Worm (Caenorhabditis elegans): ENCODE measurements around the gene htz-1.

Gene htz-1

ce11 chrIV:4434441-4435084 is 11.5 kb upstream of the htz-1 start, which contains the start of the genes R08C7.8 and R08C7.4:
Gene R08C7.8 (minus strand): TSS chrIV:4434541.
Gene R08C7.4 (plus strand): TSS chrIV:4435034.
- TF ChIP-seq zim-3 (tag; optimal IDR thresholded peaks at IDR 0.05) = no peak

DNA sequence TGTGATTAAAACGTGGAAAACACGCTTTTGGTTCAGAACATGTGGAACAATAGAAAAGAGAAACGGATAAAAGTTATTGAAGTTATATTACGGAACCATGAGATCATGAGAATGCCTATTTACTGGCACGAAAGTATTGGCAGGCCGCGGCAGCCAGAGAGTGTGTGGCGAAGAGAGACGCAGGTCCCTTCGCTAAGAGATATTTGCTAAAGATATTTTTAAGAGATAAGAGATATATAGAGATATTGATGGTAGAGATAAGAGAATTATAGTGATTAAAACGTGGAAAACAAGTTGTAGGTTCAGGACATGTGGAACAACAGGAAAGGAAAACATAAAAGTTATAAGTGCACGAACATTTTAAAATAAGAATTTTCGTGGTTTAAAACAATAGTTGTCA is 8.2 kb upstream of the htz-1 start:
- no peak for TF ChIP-seq dox-1 (GFP tag; IDR thresholded peaks at IDR 0.05)
- no peak for TF ChIP-seq ceh-91 (GFP tag; IDR thresholded peaks at IDR 0.05)
- no peak for TF ChIP-seq ceh-100 (GFP tag; IDR thresholded peaks at IDR 0.05)
- TF ChIP-seq nhr-120 (GFP tag; IDR thresholded peaks at IDR 0.05) = no peak
- TF ChIP-seq ceh-27 (GFP tag; optimal IDR thresholded peaks at IDR 0.05) = no peak
- no peak for TF ChIP-seq mel-28 (tag; optimal IDR thresholded peaks at IDR 0.05; ENCODE audit: borderline replicate concordance)
- TF ChIP-seq athp-1 (tag; optimal IDR thresholded peaks at IDR 0.05) = no peak

DNA sequence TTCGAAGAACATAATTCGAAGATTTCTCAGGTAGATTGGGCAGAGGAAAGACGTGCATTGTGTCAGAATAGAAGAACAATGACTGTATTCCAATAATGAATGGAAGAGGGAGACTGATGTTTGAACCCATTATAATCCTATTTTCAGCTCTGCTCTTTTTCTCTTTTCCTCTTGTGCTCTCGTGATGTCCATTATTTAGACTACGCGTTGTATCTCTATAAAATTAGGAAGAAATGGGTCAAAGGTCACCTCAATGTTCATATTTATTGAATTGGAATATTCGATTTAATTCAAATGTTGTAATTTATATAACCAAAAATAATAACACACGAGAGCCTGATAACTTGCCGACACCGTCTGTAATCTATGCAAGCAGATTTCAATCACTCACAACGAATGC is 6.8 kb upstream of the htz-1 start, which contains the start of gene fbxb-74:
TSS of gene fbxb-74 (minus strand) at position 101 of the 400 bp plus-strand sequence.
- no peak for TF ChIP-seq ceh-79 (tag; optimal IDR thresholded peaks at IDR 0.05)
- TF ChIP-seq ztf-6 (GFP tag; IDR thresholded peaks at IDR 0.05) = no peak
- TF ChIP-seq let-526 (GFP tag; IDR thresholded peaks at IDR 0.05) = no peak
- no peak for TF ChIP-seq F39B2.1 (GFP tag; IDR thresholded peaks at IDR 0.05)
- TF ChIP-seq F22D6.2 (tag; optimal IDR thresholded peaks at IDR 0.05) = no peak
- TF ChIP-seq efl-1 (GFP tag; optimal IDR thresholded peaks at IDR 0.05) = no peak
- no peak for TF ChIP-seq F49E8.2 (tag; optimal IDR thresholded peaks at IDR 0.05; ENCODE audit: insufficient read depth)
- TF ChIP-seq sdz-38 (tag; optimal IDR thresholded peaks at IDR 0.05) = no peak
- no peak for TF ChIP-seq dpl-1 (GFP tag; optimal IDR thresholded peaks at IDR 0.05)
- no peak for TF ChIP-seq F33H1.4 (GFP tag; IDR thresholded peaks at IDR 0.05)
- TF ChIP-seq lin-54 (GFP tag; optimal IDR thresholded peaks at IDR 0.05) = no peak
- no peak for TF ChIP-seq ceh-27 (GFP tag; optimal IDR thresholded peaks at IDR 0.05)
- TF ChIP-seq C17E4.6 (GFP tag; IDR thresholded peaks at IDR 0.05) = no peak
- no peak for TF ChIP-seq hlh-12 (tag; optimal IDR thresholded peaks at IDR 0.05)
- no peak for TF ChIP-seq F23B12.7 (tag; optimal IDR thresholded peaks at IDR 0.05; ENCODE audit: insufficient read depth)
- no peak for TF ChIP-seq T26A5.8 (tag; optimal IDR thresholded peaks at IDR 0.05)

DNA sequence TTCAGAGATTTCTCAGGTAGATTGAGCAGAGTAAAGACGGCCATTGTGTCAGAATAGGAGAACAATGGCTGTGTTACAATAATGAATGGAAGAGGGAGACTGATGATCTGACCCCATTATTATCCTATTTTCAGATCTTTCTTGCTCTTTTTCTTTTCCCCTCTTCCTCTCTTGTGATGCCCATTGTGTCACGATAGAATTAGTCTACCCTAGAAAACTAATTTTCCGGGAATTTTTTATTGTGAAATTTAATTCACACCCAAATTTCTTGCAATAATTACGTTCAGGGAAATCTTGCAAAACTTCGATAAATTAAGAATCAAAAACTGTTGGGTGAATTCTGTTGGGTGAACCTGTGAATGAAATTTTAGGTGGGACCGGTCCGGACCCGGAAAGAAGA is 4.9 kb upstream of the htz-1 start, which contains the start of gene fbxb-75:
TSS of gene fbxb-75 (minus strand) at position 101 of the 400 bp plus-strand sequence.
- no peak for TF ChIP-seq ceh-79 (tag; optimal IDR thresholded peaks at IDR 0.05)

DNA sequence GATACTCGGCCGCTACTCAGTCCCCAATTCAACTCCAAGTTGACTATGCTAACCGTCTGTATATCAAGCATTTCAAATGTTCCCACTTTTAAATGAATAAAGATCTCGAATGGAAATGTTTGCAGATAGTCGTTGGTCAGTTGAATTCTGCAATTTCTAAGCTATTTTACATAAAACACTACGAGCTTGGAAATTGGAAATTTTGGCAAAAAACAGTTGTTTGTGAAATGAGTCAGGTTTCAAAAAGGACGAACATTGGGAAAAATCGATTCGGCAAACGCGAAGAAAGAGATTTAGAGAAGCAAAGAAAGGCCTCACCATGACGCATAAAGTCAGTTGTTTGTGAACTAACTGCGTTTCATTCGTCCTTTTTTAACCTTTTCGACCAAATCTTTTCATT is 868 bp downstream of the htz-1 start:
- no peak for TF ChIP-seq bed-1 (GFP tag; IDR thresholded peaks at IDR 0.05)
- no peak for TF ChIP-seq hlh-26 (GFP tag; conservative IDR thresholded peaks at IDR 0.05)
- no peak for TF ChIP-seq F52B5.7 (tag; optimal IDR thresholded peaks at IDR 0.05)
- TF ChIP-seq cebp-2 (GFP tag; IDR thresholded peaks at IDR 0.05) = no peak
- TF ChIP-seq F23B12.7 (tag; optimal IDR thresholded peaks at IDR 0.05; ENCODE audit: insufficient read depth) = no peak
- TF ChIP-seq nhr-179 (tag; optimal IDR thresholded peaks at IDR 0.05) = no peak
- TF ChIP-seq bed-2 (GFP tag; IDR thresholded peaks at IDR 0.05) = no peak
- no peak for TF ChIP-seq lin-35 (GFP tag; optimal IDR thresholded peaks at IDR 0.05)
- TF ChIP-seq ztf-3 (GFP tag; optimal IDR thresholded peaks at IDR 0.05) = no peak
- peak; percentile 12 for TF ChIP-seq lsl-1 (GFP tag; optimal IDR thresholded peaks at IDR 0.05)
- peak; percentile 66 for TF ChIP-seq hsf-1 (GFP tag; IDR thresholded peaks at IDR 0.05)
- TF ChIP-seq atf-7 (tag; optimal IDR thresholded peaks at IDR 0.05) = no peak
- no peak for TF ChIP-seq pha-4 (tag; optimal IDR thresholded peaks at IDR 0.05)
- TF ChIP-seq ztf-18 (tag; optimal IDR thresholded peaks at IDR 0.05) = no peak
- TF ChIP-seq tlf-1 (GFP tag; optimal IDR thresholded peaks at IDR 0.05) = no peak
- peak; percentile 63; the same call in 1 of the 2 replicates for TF ChIP-seq pbrm-1 (GFP tag; IDR thresholded peaks at IDR 0.05)
- TF ChIP-seq hrde-1 (tag; optimal IDR thresholded peaks at IDR 0.05; ENCODE audit: borderline replicate concordance) = peak; percentile 13
- no peak for TF ChIP-seq madf-8 (GFP tag; conservative IDR thresholded peaks at IDR 0.05)
- no peak for TF ChIP-seq F22D6.2 (tag; optimal IDR thresholded peaks at IDR 0.05)
- no peak for TF ChIP-seq dpl-1 (GFP tag; optimal IDR thresholded peaks at IDR 0.05)
- 0 out of 2 replicates have a peak, but pooled peaks have one; percentile 61 for TF ChIP-seq C17E4.6 (GFP tag; IDR thresholded peaks at IDR 0.05)
- TF ChIP-seq unc-62 (GFP tag; optimal IDR thresholded peaks at IDR 0.05) = no peak
- no peak for TF ChIP-seq ccch-3 (GFP tag; optimal IDR thresholded peaks at IDR 0.05)
